Fruit fly (Drosophila melanogaster) whole organism, wandering third instar larva: Measurements from ENCODE around the gene CG32235.

Source experiments
- Abd-B ChIP-seq: fragments of >200 bp; optimal IDR thresholded peaks from 2 replicates; lab custom pipeline; 2017; ENCODE audit warnings: missing biosample characterization, missing genetic modification characterization
- CG32264 ChIP-seq: fragments of 200-800 bp; sonication (Bioruptor generic); optimal IDR thresholded peaks from 2 replicates; lab custom pipeline; 2016; ENCODE audit warnings: missing biosample characterization, missing genetic modification characterization
- CrebA ChIP-seq: fragments of 200-800 bp; sonication (Bioruptor generic); optimal IDR thresholded peaks from 2 replicates; lab custom pipeline; 2016; ENCODE audit warnings: missing biosample characterization, mild to moderate bottlenecking, missing genetic modification characterization, borderline replicate concordance
- Dfd ChIP-seq: fragments of >200 bp; optimal IDR thresholded peaks from 2 replicates; lab custom pipeline; 2017; ENCODE audit warnings: missing biosample characterization, missing genetic modification characterization
- GATAd ChIP-seq: sonication (Bioruptor generic); optimal IDR thresholded peaks from 2 replicates; lab custom pipeline; 2016; ENCODE audit warnings: missing biosample characterization, missing genetic modification characterization
- HLH106 ChIP-seq: fragments of 200-800 bp; optimal IDR thresholded peaks from 3 replicates; lab custom pipeline; 2019; ENCODE audit warnings: missing biosample characterization, mild to moderate bottlenecking, missing genetic modification characterization, moderate library complexity
- Hnf4 ChIP-seq: fragments of 200-800 bp; sonication (Bioruptor generic); optimal IDR thresholded peaks from 2 replicates; lab custom pipeline; 2016; ENCODE audit warnings: missing biosample characterization, mild to moderate bottlenecking, missing genetic modification characterization
- Hr83 ChIP-seq: fragments of 200-300 bp; sonication (Bioruptor generic); optimal IDR thresholded peaks from 2 replicates; lab custom pipeline; 2016; ENCODE audit warnings: missing biosample characterization, mild to moderate bottlenecking, missing genetic modification characterization, moderate library complexity; ENCODE audit not compliant: poor library complexity, severe bottlenecking
- Jra ChIP-seq: sonication (Bioruptor generic); optimal IDR thresholded peaks from 2 replicates; lab custom pipeline; 2016; ENCODE audit warnings: missing biosample characterization, missing genetic modification characterization
- Mio ChIP-seq: sonication (Bioruptor generic); optimal IDR thresholded peaks from 2 replicates; lab custom pipeline; 2016; ENCODE audit warnings: missing biosample characterization, missing genetic modification characterization
- Myc ChIP-seq: fragments of >200 bp; optimal IDR thresholded peaks from 2 replicates; lab custom pipeline; 2017
- N ChIP-seq: fragments of >200 bp; optimal IDR thresholded peaks from 2 replicates; lab custom pipeline; 2018; ENCODE audit warnings: missing biosample characterization, missing external identifiers, missing genetic modification characterization
- Rel ChIP-seq, 2 experiments: fragments of 200-800 bp; sonication (Bioruptor generic) in 1 of 2; optimal IDR thresholded peaks; 2 replicates in 1 of 2; 3 replicates in 1 of 2; lab custom pipeline; 2016 to 2019; ENCODE audit warnings: mild to moderate bottlenecking in 2 of 2, missing biosample characterization in 2 of 2, missing genetic modification characterization in 2 of 2, moderate library complexity in 1 of 2
- Sp1 ChIP-seq: fragments of 200-800 bp; sonication (Bioruptor generic); optimal IDR thresholded peaks from 3 replicates; lab custom pipeline; 2019; ENCODE audit warnings: missing biosample characterization, mild to moderate bottlenecking, missing genetic modification characterization, moderate library complexity
- Vsx2 ChIP-seq: fragments of 200-300, 225-300 bp; sonication (Bioruptor generic); optimal IDR thresholded peaks from 2 replicates; lab custom pipeline; 2018; ENCODE audit warnings: missing biosample characterization, missing genetic modification characterization; ENCODE audit not compliant: partially characterized antibody
- br ChIP-seq: fragments of 200-800 bp; sonication (Bioruptor generic); optimal IDR thresholded peaks from 2 replicates; lab custom pipeline; 2016; ENCODE audit warnings: missing biosample characterization, missing genetic modification characterization
- brk ChIP-seq: fragments of 200-800 bp; sonication (Bioruptor generic); optimal IDR thresholded peaks from 2 replicates; lab custom pipeline; 2016; ENCODE audit warnings: missing biosample characterization, mild to moderate bottlenecking, missing genetic modification characterization
- dmrt93B ChIP-seq: fragments of 200-800 bp; sonication (Bioruptor generic); optimal IDR thresholded peaks from 2 replicates; lab custom pipeline; 2018; ENCODE audit warnings: missing biosample characterization, mild to moderate bottlenecking, missing genetic modification characterization
- foxo ChIP-seq, 2 experiments: fragments of 200-800 bp; sonication (Bioruptor generic); optimal IDR thresholded peaks; 2 replicates in 1 of 2; 3 replicates in 1 of 2; lab custom pipeline; 2016 to 2017; ENCODE audit warnings: missing biosample characterization in 2 of 2, missing genetic modification characterization in 2 of 2
- fru ChIP-seq: fragments of 200-800 bp; sonication (Bioruptor generic); optimal IDR thresholded peaks from 3 replicates; lab custom pipeline; 2016; ENCODE audit warnings: missing biosample characterization, mild to moderate bottlenecking, missing genetic modification characterization
- h ChIP-seq: fragments of 200-800 bp; sonication (Bioruptor generic); optimal IDR thresholded peaks from 3 replicates; lab custom pipeline; 2016; ENCODE audit warnings: missing biosample characterization, mild to moderate bottlenecking, missing genetic modification characterization
- jim ChIP-seq: fragments of 175-275, 200-325 bp; sonication (Bioruptor generic); optimal IDR thresholded peaks from 2 replicates; lab custom pipeline; 2016; ENCODE audit warnings: missing biosample characterization, mild to moderate bottlenecking, missing genetic modification characterization
- lola ChIP-seq: fragments of >200 bp; optimal IDR thresholded peaks from 2 replicates; lab custom pipeline; 2017; ENCODE audit warnings: missing biosample characterization, missing genetic modification characterization
- pan ChIP-seq: fragments of >200 bp; optimal IDR thresholded peaks from 2 replicates; lab custom pipeline; 2017
- psq ChIP-seq: fragments of 200-800 bp; sonication (Bioruptor generic); optimal IDR thresholded peaks from 3 replicates; lab custom pipeline; 2017; ENCODE audit warnings: missing biosample characterization, mild to moderate bottlenecking, missing genetic modification characterization, moderate library complexity
- rgr ChIP-seq: fragments of 200-800 bp; sonication (Bioruptor generic); optimal IDR thresholded peaks from 3 replicates; lab custom pipeline; 2016; ENCODE audit warnings: missing biosample characterization, mild to moderate bottlenecking, missing genetic modification characterization
- sage ChIP-seq: fragments of 200-800 bp; sonication (Bioruptor generic); optimal IDR thresholded peaks from 2 replicates; lab custom pipeline; 2016; ENCODE audit warnings: missing biosample characterization, mild to moderate bottlenecking, missing genetic modification characterization
- sv ChIP-seq: fragments of 200-800 bp; sonication (Bioruptor generic); optimal IDR thresholded peaks from 3 replicates; lab custom pipeline; 2016; ENCODE audit warnings: missing biosample characterization, missing genetic modification characterization
- tai ChIP-seq: sonication (Bioruptor generic); optimal IDR thresholded peaks from 2 replicates; lab custom pipeline; 2016; ENCODE audit warnings: missing biosample characterization, missing genetic modification characterization
- usp ChIP-seq: fragments of >200 bp; optimal IDR thresholded peaks from 2 replicates; lab custom pipeline; 2017; ENCODE audit warnings: missing biosample characterization, missing genetic modification characterization
- woc ChIP-seq: sonication (Bioruptor generic); optimal IDR thresholded peaks from 2 replicates; lab custom pipeline; 2016; ENCODE audit warnings: missing biosample characterization, mild to moderate bottlenecking, missing genetic modification characterization

CG32235 gene

DNA sequence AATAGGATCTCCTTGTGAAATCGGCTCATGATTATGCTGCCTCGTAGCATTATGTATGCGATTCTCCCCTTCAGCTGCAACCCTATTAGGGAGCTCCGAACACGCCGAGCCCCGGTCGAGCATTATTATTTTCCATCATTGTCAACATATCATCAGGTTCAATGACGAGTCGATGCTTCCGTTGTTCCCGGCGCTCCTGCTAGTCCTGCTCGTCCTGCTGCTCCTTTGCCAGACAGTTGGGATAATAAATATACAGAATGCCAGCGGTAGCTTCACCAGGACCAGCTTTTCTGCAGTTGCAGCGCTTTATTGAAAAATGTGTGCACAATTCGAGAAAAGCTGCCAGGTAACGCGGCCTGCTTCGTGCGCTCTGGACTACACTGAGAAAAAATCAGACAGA lies at the start of gene CG32235:
Gene CG32235 (minus strand): TSS at position 101 of the 400 bp plus-strand sequence.
- TF ChIP-seq pan (lab: Kevin White, UChicago), result no peak
- TF ChIP-seq Hr83 (GFP tag; lab: Kevin White, UChicago), result no peak
- no peak for TF ChIP-seq brk
- TF ChIP-seq Vsx2, result no peak
- TF ChIP-seq Rel (GFP tag; optimal IDR thresholded peaks at IDR 0.05; lab: Kevin White, UChicago), result no peak
- no peak for TF ChIP-seq Rel (tag; optimal IDR thresholded peaks at IDR 0.05; lab: Kevin White, UChicago)
- TF ChIP-seq lola (GFP tag; lab: Kevin White, UChicago), result no peak
- no peak for TF ChIP-seq dmrt93B (GFP tag; lab: Kevin White, UChicago)
- no peak for TF ChIP-seq Sp1
- no peak for TF ChIP-seq GATAd (GFP tag; lab: Kevin White, UChicago)
- no peak for TF ChIP-seq Abd-B
- no peak for TF ChIP-seq Hnf4
- no peak for TF ChIP-seq Mio (GFP tag; lab: Kevin White, UChicago)
- TF ChIP-seq psq (GFP tag; lab: Kevin White, UChicago), result no peak
- no peak for TF ChIP-seq rgr (GFP tag; lab: Kevin White, UChicago)
- TF ChIP-seq tai (GFP tag; lab: Kevin White, UChicago), result no peak
- no peak for TF ChIP-seq Myc (lab: Kevin White, UChicago)
- no peak for TF ChIP-seq woc (GFP tag; lab: Kevin White, UChicago)

DNA sequence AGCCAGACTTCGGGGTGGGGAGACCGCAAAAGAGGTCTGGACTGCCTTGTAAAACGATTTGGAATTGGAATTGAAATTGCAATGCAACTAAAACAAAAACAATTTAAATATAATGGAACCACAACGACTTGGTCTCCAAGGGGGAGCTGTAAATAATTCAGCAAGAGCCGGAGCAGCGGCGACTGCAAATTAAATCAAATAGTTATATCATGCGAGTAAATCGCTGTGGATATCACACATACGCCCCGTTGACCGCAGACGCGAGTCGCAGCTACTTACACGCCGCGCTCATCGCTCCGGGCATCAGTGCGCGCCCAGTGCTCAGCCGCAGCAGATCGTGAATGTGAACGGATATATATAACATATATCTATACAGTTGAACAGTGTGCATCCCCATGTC lies 49.8 kb upstream of the CG32235 start, which contains the start of gene Rh50:
Gene Rh50 (plus strand): TSS at position 301 of the 400 bp plus-strand sequence.
- no peak for TF ChIP-seq rgr (GFP tag; lab: Kevin White, UChicago)
- TF ChIP-seq usp (GFP tag; lab: Kevin White, UChicago), result no peak
- no peak for TF ChIP-seq Vsx2
- no peak for TF ChIP-seq Dfd (GFP tag; lab: Kevin White, UChicago)
- no peak for TF ChIP-seq fru (GFP tag; lab: Kevin White, UChicago)
- no peak for TF ChIP-seq dmrt93B (GFP tag; lab: Kevin White, UChicago)
- no peak for TF ChIP-seq GATAd (GFP tag; lab: Kevin White, UChicago)
- TF ChIP-seq psq (GFP tag; lab: Kevin White, UChicago), result no peak
- TF ChIP-seq N (GFP tag; lab: Kevin White, UChicago), result no peak
- TF ChIP-seq Abd-B, result no peak
- no peak for TF ChIP-seq h (GFP tag; lab: Kevin White, UChicago)
- TF ChIP-seq Myc (lab: Kevin White, UChicago), result no peak
- TF ChIP-seq CrebA (GFP tag; lab: Kevin White, UChicago), result no peak
- no peak for TF ChIP-seq CG32264 (GFP tag; lab: Kevin White, UChicago)
- no peak for TF ChIP-seq foxo (GFP tag; optimal IDR thresholded peaks at IDR 0.05; lab: Kevin White, UChicago)
- TF ChIP-seq, all 38 proteins: peak for 0

DNA sequence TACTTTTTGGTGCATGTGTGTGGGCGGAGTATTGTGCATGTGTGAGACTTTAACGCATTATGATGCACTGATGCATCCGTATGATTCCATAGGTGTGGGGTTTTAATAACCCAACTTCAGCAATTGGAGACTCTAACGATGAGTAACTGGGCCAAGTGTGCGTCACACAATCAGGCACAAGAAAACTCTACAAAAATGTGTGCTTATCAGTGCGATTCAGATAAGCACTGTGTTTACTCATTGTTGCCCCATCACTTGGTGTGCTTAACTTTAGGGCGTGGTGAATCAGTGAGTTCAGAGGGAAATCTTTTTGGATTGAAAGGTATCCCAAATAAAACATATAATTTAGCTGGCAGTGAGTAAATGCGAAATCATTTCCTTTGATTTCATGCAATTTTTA lies 38.8 kb upstream of the CG32235 start:
- TF ChIP-seq sv (GFP tag; lab: Kevin White, UChicago) (no peak), fru (GFP tag; lab: Kevin White, UChicago) (no peak), N (GFP tag; lab: Kevin White, UChicago) (no peak), lola (GFP tag; lab: Kevin White, UChicago) (no peak), Hnf4 (no peak), Rel (GFP tag; optimal IDR thresholded peaks at IDR 0.05; lab: Kevin White, UChicago) (no peak), Rel (tag; optimal IDR thresholded peaks at IDR 0.05; lab: Kevin White, UChicago) (no peak), Abd-B (no peak), Jra (GFP tag; lab: Kevin White, UChicago) (no peak), dmrt93B (GFP tag; lab: Kevin White, UChicago) (no peak), Vsx2 (no peak), br (GFP tag; lab: Kevin White, UChicago) (no peak), rgr (GFP tag; lab: Kevin White, UChicago) (no peak), h (GFP tag; lab: Kevin White, UChicago) (no peak), HLH106 (tag; lab: Kevin White, UChicago) (no peak), sage (no peak), Hr83 (GFP tag; lab: Kevin White, UChicago) (no peak), Sp1 (no peak)

DNA sequence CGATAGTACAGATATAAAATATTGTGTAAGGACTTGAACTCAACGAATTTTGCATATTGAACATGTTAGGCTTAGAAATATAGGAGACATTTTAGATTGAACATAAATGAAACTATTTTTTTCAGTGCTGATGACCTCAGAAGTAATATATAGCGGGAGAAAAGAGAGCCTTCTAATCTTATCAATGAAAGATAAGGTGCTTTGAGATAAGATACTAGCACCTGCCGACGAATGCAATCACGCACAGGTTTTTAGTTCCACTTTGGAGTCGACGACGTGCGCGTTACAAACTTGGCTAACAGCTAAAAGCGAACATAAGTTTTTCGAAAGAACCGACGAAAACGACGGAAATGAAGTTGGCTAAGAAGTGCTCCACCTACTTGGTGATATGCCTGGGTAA lies 38.4 kb upstream of the CG32235 start, which contains the start of gene hoka:
Gene hoka (plus strand): TSS at position 254 of the 400 bp plus-strand sequence.
- TF ChIP-seq jim (GFP tag; lab: Kevin White, UChicago), result no peak
- TF ChIP-seq CG32264 (GFP tag; lab: Kevin White, UChicago), result no peak
- TF ChIP-seq rgr (GFP tag; lab: Kevin White, UChicago), result no peak
